Fruit fly (Drosophila melanogaster) whole organism, embryonic: ENCODE measurements around the gene CG31265.

Experiments used
- Atf3 ChIP-seq: fragments of 200-800 bp; sonication (Bioruptor generic); optimal IDR thresholded peaks from 3 replicates; lab custom pipeline; 2016; ENCODE audit warnings: missing biosample characterization, missing genetic modification characterization
- CG12155 ChIP-seq: fragments of 200-800 bp; sonication (Bioruptor generic); optimal IDR thresholded peaks from 3 replicates; lab custom pipeline; 2016; ENCODE audit warnings: missing biosample characterization, missing genetic modification characterization
- CG12236 ChIP-seq: fragments of 200-800 bp; sonication (Bioruptor generic); optimal IDR thresholded peaks from 2 replicates; lab custom pipeline; 2016; ENCODE audit warnings: missing biosample characterization, missing genetic modification characterization
- CG1233 ChIP-seq: fragments of 200-800 bp; sonication (Bioruptor generic); optimal IDR thresholded peaks from 4 replicates; lab custom pipeline; 2018; ENCODE audit warnings: missing biosample characterization, mild to moderate bottlenecking, missing genetic modification characterization
- CG13775 ChIP-seq: fragments of 200-800 bp; sonication (Bioruptor generic); optimal IDR thresholded peaks from 3 replicates; lab custom pipeline; 2017; ENCODE audit warnings: missing biosample characterization, mild to moderate bottlenecking, missing genetic modification characterization
- CG1602 ChIP-seq: fragments of 200-800 bp; sonication (Bioruptor generic); optimal IDR thresholded peaks from 3 replicates; lab custom pipeline; 2016; ENCODE audit warnings: missing biosample characterization, missing genetic modification characterization
- CG17328 ChIP-seq: fragments of 200-800 bp; sonication (Bioruptor generic); IDR thresholded peaks from 2 replicates; pipeline ENCODE4 v1.3.6; 2022; ENCODE audit warnings: missing biosample characterization, missing genetic modification characterization
- CG17361 ChIP-seq: fragments of 200-800 bp; sonication (Bioruptor generic); IDR thresholded peaks from 3 replicates; pipeline ENCODE4 v1.3.6; 2022; ENCODE audit warnings: missing biosample characterization, missing genetic modification characterization
- CG17802 ChIP-seq: fragments of 200-800 bp; sonication (Bioruptor generic); optimal IDR thresholded peaks from 2 replicates; lab custom pipeline; 2018; ENCODE audit warnings: missing biosample characterization, mild to moderate bottlenecking, missing genetic modification characterization, moderate library complexity
- CG17829 ChIP-seq: fragments of 200-800 bp; optimal IDR thresholded peaks from 2 replicates; lab custom pipeline; 2019; ENCODE audit warnings: missing biosample characterization, mild to moderate bottlenecking, missing genetic modification characterization, moderate library complexity
- CG2889 ChIP-seq: fragments of 200-800 bp; sonication (Bioruptor generic); IDR thresholded peaks from 3 replicates; pipeline ENCODE4 v1.3.6; 2022; ENCODE audit warnings: missing biosample characterization, missing genetic modification characterization
- CG3407 ChIP-seq: fragments of 200-800 bp; sonication (Bioruptor generic); optimal IDR thresholded peaks from 2 replicates; lab custom pipeline; 2018; ENCODE audit warnings: missing biosample characterization, mild to moderate bottlenecking, missing genetic modification characterization
- CG4707 ChIP-seq: fragments of 200-800 bp; sonication (Bioruptor generic); optimal IDR thresholded peaks from 2 replicates; lab custom pipeline; 2018; ENCODE audit warnings: missing biosample characterization, mild to moderate bottlenecking, missing genetic modification characterization, moderate library complexity
- CG6254 ChIP-seq: fragments of 200-800 bp; sonication (Bioruptor generic); optimal IDR thresholded peaks from 3 replicates; lab custom pipeline; 2017; ENCODE audit warnings: mild to moderate bottlenecking, missing biosample characterization, missing genetic modification reagents, missing genetic modification characterization
- CG6791 ChIP-seq: fragments of 200-800 bp; sonication (Bioruptor generic); IDR thresholded peaks from 3 replicates; pipeline ENCODE4 v1.3.6; 2022; ENCODE audit warnings: missing biosample characterization, missing genetic modification characterization; ENCODE audit not compliant: partially characterized antibody
- CG6813 ChIP-seq: fragments of 200-800 bp; sonication (Bioruptor generic); optimal IDR thresholded peaks from 2 replicates; lab custom pipeline; 2017; ENCODE audit warnings: missing biosample characterization, missing genetic modification characterization, mild to moderate bottlenecking, moderate library complexity, missing genetic modification reagents
- CG6854 ChIP-seq: fragments of 200-800 bp; sonication (Bioruptor generic); optimal IDR thresholded peaks from 3 replicates; lab custom pipeline; 2017; ENCODE audit warnings: missing biosample characterization, mild to moderate bottlenecking, missing genetic modification characterization
- CG7928 ChIP-seq: fragments of 200-800 bp; sonication (Bioruptor generic); optimal IDR thresholded peaks from 2 replicates; lab custom pipeline; 2017; ENCODE audit warnings: missing biosample characterization, mild to moderate bottlenecking, missing genetic modification characterization
- CG8478 ChIP-seq: fragments of >200 bp; optimal IDR thresholded peaks from 2 replicates; lab custom pipeline; 2018
- CG8924 ChIP-seq: fragments of 200-800 bp; optimal IDR thresholded peaks from 3 replicates; lab custom pipeline; 2019; ENCODE audit warnings: missing biosample characterization, mild to moderate bottlenecking, missing genetic modification characterization, moderate library complexity
- CG9797 ChIP-seq: fragments of 200-800 bp; sonication (Bioruptor generic); optimal IDR thresholded peaks from 3 replicates; lab custom pipeline; 2018; ENCODE audit warnings: missing biosample characterization, mild to moderate bottlenecking, missing genetic modification characterization
- CG9817 ChIP-seq: fragments of 200-800 bp; sonication (Bioruptor generic); optimal IDR thresholded peaks from 2 replicates; lab custom pipeline; 2018; ENCODE audit warnings: missing biosample characterization, mild to moderate bottlenecking, missing genetic modification characterization, moderate library complexity
- CkIIα-i1 ChIP-seq: fragments of 200-800 bp; sonication (Bioruptor generic); IDR thresholded peaks from 2 replicates; pipeline ENCODE4 v1.3.6; 2022; ENCODE audit warnings: missing biosample characterization, missing genetic modification characterization
- CoRest ChIP-seq: fragments of 200-800 bp; sonication (Bioruptor generic); optimal IDR thresholded peaks from 3 replicates; lab custom pipeline; 2018; ENCODE audit warnings: missing biosample characterization, mild to moderate bottlenecking, missing genetic modification characterization, moderate library complexity
- D19A ChIP-seq: fragments of 200-800 bp; optimal IDR thresholded peaks from 3 replicates; lab custom pipeline; 2019; ENCODE audit warnings: missing biosample characterization, mild to moderate bottlenecking, missing genetic modification characterization, moderate library complexity
- Doc2 ChIP-seq: fragments of 200-800 bp; sonication (Bioruptor generic); IDR thresholded peaks from 2 replicates; pipeline ENCODE4 v1.3.6; 2022; ENCODE audit warnings: missing biosample characterization, missing genetic modification characterization
- Fer2 ChIP-seq: fragments of 200-800 bp; sonication (Bioruptor generic); optimal IDR thresholded peaks from 2 replicates; lab custom pipeline; 2018; ENCODE audit warnings: missing biosample characterization, mild to moderate bottlenecking, missing genetic modification characterization, moderate library complexity
- HmgZ ChIP-seq: fragments of 200-800 bp; sonication (Bioruptor generic); optimal IDR thresholded peaks from 2 replicates; lab custom pipeline; 2018; ENCODE audit warnings: missing biosample characterization, mild to moderate bottlenecking, missing genetic modification characterization
- Hr51 ChIP-seq, 2 experiments: fragments of 200-800 bp; sonication (Bioruptor generic); optimal IDR thresholded peaks; 2 replicates in 1 of 2; 3 replicates in 1 of 2; lab custom pipeline; 2016 to 2018; ENCODE audit warnings: missing biosample characterization in 2 of 2, missing genetic modification characterization in 2 of 2, mild to moderate bottlenecking in 1 of 2, moderate library complexity in 1 of 2
- MBD-R2 ChIP-seq: fragments of 200-800 bp; sonication (Bioruptor generic); IDR thresholded peaks from 2 replicates; pipeline ENCODE4 v1.3.6; 2022; ENCODE audit warnings: missing biosample characterization, missing genetic modification characterization
- Sox102F ChIP-seq: fragments of 200-800 bp; sonication (Bioruptor generic); optimal IDR thresholded peaks from 2 replicates; lab custom pipeline; 2018; ENCODE audit warnings: missing biosample characterization, mild to moderate bottlenecking, missing genetic modification characterization, moderate library complexity
- Ssrp ChIP-seq: fragments of 200-800 bp; sonication (Bioruptor generic); optimal IDR thresholded peaks from 2 replicates; lab custom pipeline; 2018; ENCODE audit warnings: missing biosample characterization, mild to moderate bottlenecking, missing genetic modification characterization, moderate library complexity
- ase ChIP-seq: fragments of 200-800 bp; sonication (Bioruptor generic); IDR thresholded peaks from 3 replicates; pipeline ENCODE4 v1.3.6; 2022; ENCODE audit warnings: missing biosample characterization, missing genetic modification characterization
- chn ChIP-seq: fragments of 200-800 bp; sonication (Bioruptor generic); optimal IDR thresholded peaks from 2 replicates; lab custom pipeline; 2016; ENCODE audit warnings: missing biosample characterization, missing genetic modification characterization
- corto ChIP-seq: fragments of 200-800 bp; sonication (Bioruptor generic); optimal IDR thresholded peaks from 2 replicates; lab custom pipeline; 2016; ENCODE audit warnings: missing biosample characterization, mild to moderate bottlenecking, missing genetic modification characterization, moderate library complexity
- cwo ChIP-seq: fragments of 200-800 bp; sonication (Bioruptor generic); optimal IDR thresholded peaks from 3 replicates; lab custom pipeline; 2017; ENCODE audit warnings: missing biosample characterization, missing genetic modification characterization, mild to moderate bottlenecking, moderate library complexity, missing genetic modification reagents
- dmrt11E ChIP-seq: fragments of 200-800 bp; sonication (Bioruptor generic); optimal IDR thresholded peaks from 3 replicates; lab custom pipeline; 2018; ENCODE audit warnings: missing biosample characterization, mild to moderate bottlenecking, missing genetic modification characterization, moderate library complexity
- emc ChIP-seq: fragments of 200-800 bp; sonication (Bioruptor generic); optimal IDR thresholded peaks from 2 replicates; lab custom pipeline; 2016; ENCODE audit warnings: missing biosample characterization, missing genetic modification characterization
- fru ChIP-seq: fragments of >200 bp; optimal IDR thresholded peaks from 2 replicates; lab custom pipeline; 2017
- grau ChIP-seq: fragments of 200-800 bp; optimal IDR thresholded peaks from 3 replicates; lab custom pipeline; 2019; ENCODE audit warnings: missing biosample characterization, mild to moderate bottlenecking, missing genetic modification characterization, moderate library complexity
- gsb ChIP-seq: fragments of 200-800 bp; sonication (Bioruptor generic); IDR thresholded peaks from 2 replicates; pipeline ENCODE4 v1.3.6; 2022; ENCODE audit warnings: missing biosample characterization, missing genetic modification characterization
- knrl ChIP-seq: fragments of 200-800 bp; sonication (Bioruptor generic); IDR thresholded peaks from 3 replicates; pipeline ENCODE4 v1.3.6; 2022; ENCODE audit warnings: missing biosample characterization, missing genetic modification characterization; ENCODE audit not compliant: partially characterized antibody
- maf-S ChIP-seq: fragments of 200-800 bp; sonication (Bioruptor generic); optimal IDR thresholded peaks from 2 replicates; lab custom pipeline; 2016; ENCODE audit warnings: missing biosample characterization, missing genetic modification characterization
- odd ChIP-seq: fragments of 200-800 bp; sonication (Bioruptor generic); optimal IDR thresholded peaks from 2 replicates; lab custom pipeline; 2017; ENCODE audit warnings: missing biosample characterization, mild to moderate bottlenecking, missing genetic modification characterization
- sc ChIP-seq, 3 experiments: fragments of >200 bp in 2 of 3; fragments of 200-800 bp in 1 of 3; sonication (Bioruptor generic) in 1 of 3; optimal IDR thresholded peaks; 2 replicates in 2 of 3; 3 replicates in 1 of 3; lab custom pipeline; 2017; ENCODE audit warnings: mild to moderate bottlenecking in 1 of 3, missing biosample characterization in 1 of 3, missing genetic modification characterization in 1 of 3, missing genetic modification reagents in 1 of 3
- sim ChIP-seq: fragments of 200-800 bp; sonication (Bioruptor generic); IDR thresholded peaks from 2 replicates; pipeline ENCODE4 v1.3.6; 2022; ENCODE audit warnings: missing biosample characterization, missing genetic modification characterization
- slou ChIP-seq: fragments of 200-800 bp; sonication (Bioruptor generic); optimal IDR thresholded peaks from 3 replicates; lab custom pipeline; 2016; ENCODE audit warnings: missing biosample characterization, missing genetic modification characterization
- vnd ChIP-seq: fragments of 200-800 bp; sonication (Bioruptor generic); IDR thresholded peaks from 3 replicates; pipeline ENCODE4 v1.3.6; 2022; ENCODE audit warnings: missing biosample characterization, missing genetic modification characterization; ENCODE audit not compliant: partially characterized antibody
- wor ChIP-seq: fragments of 200-800 bp; sonication (Bioruptor generic); IDR thresholded peaks from 2 replicates; pipeline ENCODE4 v1.3.6; 2022; ENCODE audit warnings: missing biosample characterization, missing genetic modification characterization
- yki ChIP-seq: fragments of >200 bp; optimal IDR thresholded peaks from 3 replicates; lab custom pipeline; 2018
- zfh2 ChIP-seq: fragments of 200-800 bp; sonication (Bioruptor generic); optimal IDR thresholded peaks from 2 replicates; lab custom pipeline; 2016; ENCODE audit warnings: missing biosample characterization, missing genetic modification characterization

The CG31265 gene

dm6 chr3R:17118917-17119378 is 9.1 kb upstream of the CG31265 start (continued):
- no peak for TF ChIP-seq sim
- no peak for TF ChIP-seq CoRest (tag; lab: Kevin White, UChicago)
- TF ChIP-seq maf-S (GFP tag; lab: Kevin White, UChicago): no peak
- TF ChIP-seq CG17802 (tag; lab: Kevin White, UChicago): no peak
- TF ChIP-seq chn (GFP tag; lab: Kevin White, UChicago): no peak
- TF ChIP-seq grau: no peak
- no peak for TF ChIP-seq Fer2 (tag; lab: Kevin White, UChicago)
- TF ChIP-seq CG13775 (GFP tag; lab: Kevin White, UChicago): no peak
- no peak for TF ChIP-seq CG8924
- no peak for TF ChIP-seq odd (GFP tag; lab: Kevin White, UChicago)
- TF ChIP-seq Sox102F (GFP tag; lab: Kevin White, UChicago): no peak
- TF ChIP-seq CkIIα-i1: no peak
- no peak for TF ChIP-seq CG12155 (GFP tag; lab: Kevin White, UChicago)
- no peak for TF ChIP-seq CG17361 (GFP tag; lab: Robert Waterston, UW)
- no peak for TF ChIP-seq cwo (GFP tag; lab: Kevin White, UChicago)
- no peak for TF ChIP-seq wor (GFP tag; lab: Robert Waterston, UW)
- TF ChIP-seq CG3407 (GFP tag; lab: Kevin White, UChicago): no peak
- no peak for TF ChIP-seq CG6813 (GFP tag; lab: Kevin White, UChicago)
- TF ChIP-seq CG6254 (GFP tag; lab: Kevin White, UChicago): no peak
- no peak for TF ChIP-seq CG9797
- peak; percentile 57 for TF ChIP-seq yki (lab: Kevin White, UChicago)
- TF ChIP-seq CG8478 (lab: Kevin White, UChicago): no peak
- peak; percentile 29; the same call in 1 of the 2 replicates for TF ChIP-seq MBD-R2 (GFP tag; lab: Robert Waterston, UW)
- TF ChIP-seq CG17829: no peak
- no peak for TF ChIP-seq CG2889 (GFP tag; lab: Robert Waterston, UW)
- TF ChIP-seq Doc2 (GFP tag; lab: Robert Waterston, UW): no peak
- TF ChIP-seq CG1233: no peak
- TF ChIP-seq emc (GFP tag; lab: Kevin White, UChicago): no peak
- TF ChIP-seq CG9817: no peak
- no peak for TF ChIP-seq slou (GFP tag; lab: Kevin White, UChicago)
- TF ChIP-seq CG4707 (GFP tag; lab: Kevin White, UChicago): no peak
- TF ChIP-seq vnd (GFP tag; lab: Robert Waterston, UW): no peak
- no peak for TF ChIP-seq ase (GFP tag; lab: Robert Waterston, UW)
- no peak for TF ChIP-seq D19A (tag; lab: Kevin White, UChicago)
- TF ChIP-seq CG17328 (GFP tag; lab: Robert Waterston, UW): no peak
- TF ChIP-seq Atf3: no peak
- 0 out of 3 replicates have a peak, but pooled peaks have one; percentile 36 for TF ChIP-seq CG6791 (GFP tag; lab: Robert Waterston, UW)
- TF ChIP-seq HmgZ (tag; lab: Kevin White, UChicago): peak; percentile 14
- TF ChIP-seq CG6854 (GFP tag; lab: Kevin White, UChicago): peak; percentile 11
- no peak for TF ChIP-seq CG7928 (GFP tag; lab: Kevin White, UChicago)
- TF ChIP-seq sc (optimal IDR thresholded peaks at IDR 0.05; lab: Kevin White, UChicago): no peak
- no peak for TF ChIP-seq sc (GFP tag; optimal IDR thresholded peaks at IDR 0.05; lab: Kevin White, UChicago)
- no peak for TF ChIP-seq Hr51 (GFP tag; optimal IDR thresholded peaks at IDR 0.05; lab: Kevin White, UChicago)
- TF ChIP-seq dmrt11E: no peak
- no peak for TF ChIP-seq CG12236 (GFP tag; lab: Kevin White, UChicago)
- TF ChIP-seq zfh2: no peak
- no peak for TF ChIP-seq gsb (GFP tag; lab: Robert Waterston, UW)
- TF ChIP-seq fru (lab: Kevin White, UChicago): no peak
- TF ChIP-seq knrl (GFP tag; lab: Robert Waterston, UW): no peak
- TF ChIP-seq CG1602 (GFP tag; lab: Kevin White, UChicago): no peak
- no peak for TF ChIP-seq Ssrp
- no peak for TF ChIP-seq corto (GFP tag; lab: Kevin White, UChicago)
